Worm (Caenorhabditis elegans): ENCODE results near the gene idpa-3.

ce11 chrX:10307495-10307894 is 28.7 kb upstream of the idpa-3 start, which contains the start of gene F41E7.7:
- TF ChIP-seq flt-1 (GFP tag; IDR thresholded peaks at IDR 0.05): no peak
- no peak for TF ChIP-seq ref-1 (GFP tag; conservative IDR thresholded peaks at IDR 0.05)
- no peak for TF ChIP-seq ztf-23 (GFP tag; IDR thresholded peaks at IDR 0.05)

Measured in whole organism, midembryonic.